Worm (Caenorhabditis elegans) whole organism, midembryonic: ENCODE results near the gene rnr-1.

ENCODE experiments used
- T22C8.4 ChIP-seq: fragments of 200-800 bp; sonication (Bioruptor generic); IDR thresholded peaks from 2 replicates; pipeline ENCODE4 v1.3.6; 2022; ENCODE audit warnings: missing genetic modification characterization, missing compliant biosample characterization
- cog-1 ChIP-seq: sonication (generic microtip); optimal IDR thresholded peaks from 2 replicates; lab custom pipeline; 2016; ENCODE audit warnings: missing genetic modification characterization, missing compliant biosample characterization
- flt-1 ChIP-seq: fragments of 200-800 bp; sonication (Bioruptor generic); IDR thresholded peaks from 2 replicates; pipeline ENCODE4 v1.3.6; 2022; ENCODE audit warnings: missing genetic modification characterization, missing compliant biosample characterization
- klf-2 ChIP-seq: fragments of 200-800 bp; sonication (Bioruptor generic); conservative IDR thresholded peaks from 2 replicates; pipeline ENCODE4 v1.3.6; 2022; ENCODE audit warnings: missing genetic modification reagents, missing genetic modification characterization, missing compliant biosample characterization
- med-1 ChIP-seq: sonication (generic microtip); optimal IDR thresholded peaks from 2 replicates; lab custom pipeline; 2017; ENCODE audit warnings: missing genetic modification characterization, mild to moderate bottlenecking, missing compliant biosample characterization, antibody characterized with exemption, missing genetic modification reagents; ENCODE audit not compliant: insufficient read depth
- ref-1 ChIP-seq: fragments of 200-800 bp; sonication (Bioruptor generic); conservative IDR thresholded peaks from 2 replicates; pipeline ENCODE4 v1.3.6; 2022; ENCODE audit warnings: missing genetic modification reagents, missing genetic modification characterization, missing compliant biosample characterization
- tab-1 ChIP-seq: fragments of 200-800 bp; sonication (Bioruptor generic); IDR thresholded peaks from 2 replicates; pipeline ENCODE4 v1.3.6; 2022; ENCODE audit warnings: missing genetic modification characterization, missing compliant biosample characterization
- ztf-23 ChIP-seq: fragments of 200-800 bp; sonication (Bioruptor generic); IDR thresholded peaks from 2 replicates; pipeline ENCODE4 v1.3.6; 2022; ENCODE audit warnings: missing genetic modification reagents, missing genetic modification characterization, missing compliant biosample characterization
- ztf-29 ChIP-seq: fragments of 200-800 bp; sonication (Bioruptor generic); IDR thresholded peaks from 2 replicates; pipeline ENCODE4 v1.3.6; 2022; ENCODE audit warnings: missing genetic modification reagents, missing genetic modification characterization, missing compliant biosample characterization

Gene rnr-1

DNA sequence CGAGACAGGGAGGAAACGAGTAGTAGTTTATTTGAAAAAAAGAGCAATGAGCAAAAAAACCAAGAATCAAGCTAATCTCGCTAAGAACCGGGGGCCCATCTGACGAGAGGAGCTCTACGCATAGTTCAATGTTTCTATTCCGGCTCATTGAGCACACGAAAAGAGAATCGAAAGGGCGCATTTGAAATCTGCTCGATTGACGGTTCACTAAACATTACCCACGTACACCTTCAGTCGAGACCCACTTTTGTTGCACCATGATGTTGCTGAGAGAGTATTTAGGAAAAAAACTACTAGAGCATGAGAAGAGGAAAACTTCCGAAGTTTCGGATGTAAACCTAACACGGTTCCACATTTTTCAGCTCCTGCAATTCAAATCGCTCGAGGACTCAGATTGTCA is 3.6 kb downstream of the rnr-1 start:
- no peak for TF ChIP-seq ztf-29 (GFP tag; lab: Robert Waterston, UW)

- TF ChIP-seq med-1 (GFP tag; lab: Kevin White, UChicago): no peak
- TF ChIP-seq klf-2 (GFP tag; lab: Robert Waterston, UW): no peak
- TF ChIP-seq T22C8.4 (GFP tag; lab: Robert Waterston, UW): no peak
- TF ChIP-seq ref-1 (GFP tag; lab: Robert Waterston, UW): no peak
Measured at ce11 chrIII:9215367-9215766, 13.2 kb downstream of the rnr-1 start, which contains the start of gene npr-29. npr-29 (minus strand) TSS chrIII:9215467.

DNA sequence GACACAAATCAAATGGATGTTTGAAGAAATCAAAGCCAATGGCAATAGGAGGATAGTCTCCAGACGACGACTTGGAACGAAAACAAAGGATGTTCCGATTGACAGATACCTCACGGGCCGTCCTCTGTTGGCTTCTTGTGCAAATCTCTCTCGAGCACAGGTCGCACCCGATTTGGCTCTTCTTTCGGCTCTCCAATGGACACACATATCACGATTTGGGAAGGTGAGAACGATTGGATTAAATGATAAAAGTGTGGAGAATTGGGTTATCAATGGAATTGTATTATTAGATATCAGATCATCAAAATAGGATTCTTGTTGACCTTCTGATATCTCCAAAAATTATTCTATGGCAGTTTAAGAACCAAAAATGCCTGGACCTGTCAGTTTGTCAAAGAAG is 22.4 kb downstream of the rnr-1 start, which contains the start of gene ZC84.1:
Gene ZC84.1 (minus strand): TSS at position 101 of the 400 bp plus-strand sequence.
- TF ChIP-seq ztf-29 (GFP tag; lab: Robert Waterston, UW): no peak
- TF ChIP-seq klf-2 (GFP tag; lab: Robert Waterston, UW): no peak
- TF ChIP-seq flt-1 (GFP tag; lab: Robert Waterston, UW): no peak
- TF ChIP-seq ref-1 (GFP tag; lab: Robert Waterston, UW): no peak
- TF ChIP-seq ztf-23 (GFP tag; lab: Robert Waterston, UW): no peak
- no peak for TF ChIP-seq cog-1 (tag; lab: Kevin White, UChicago)

DNA sequence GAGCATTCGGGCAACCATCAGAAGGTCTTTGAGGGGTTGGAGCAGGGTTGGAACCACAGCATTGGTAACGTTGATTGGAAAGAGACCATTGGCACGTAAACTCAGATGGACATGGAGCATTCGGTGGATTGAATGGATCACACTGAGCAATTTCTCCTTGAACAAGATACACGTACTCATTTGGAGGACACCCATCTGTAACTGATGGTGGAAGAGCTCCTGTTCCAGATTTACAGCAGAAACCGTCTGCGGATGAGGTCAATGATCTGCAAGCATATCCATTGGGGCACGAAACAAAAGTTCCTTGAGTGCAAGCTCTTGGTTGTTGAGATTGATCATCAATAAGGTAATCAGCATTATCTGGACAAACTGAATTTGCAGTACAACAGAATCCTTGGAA is 26.6 kb downstream of the rnr-1 start:
- TF ChIP-seq med-1 (GFP tag; lab: Kevin White, UChicago) (no peak), klf-2 (GFP tag; lab: Robert Waterston, UW) (no peak), cog-1 (tag; lab: Kevin White, UChicago) (no peak), ztf-29 (GFP tag; lab: Robert Waterston, UW) (no peak), flt-1 (GFP tag; lab: Robert Waterston, UW) (no peak), ref-1 (GFP tag; lab: Robert Waterston, UW) (no peak), T22C8.4 (GFP tag; lab: Robert Waterston, UW) (no peak), ztf-23 (GFP tag; lab: Robert Waterston, UW) (no peak), tab-1 (GFP tag; lab: Robert Waterston, UW) (no peak)

ce11 chrIII:9199605-9200004 is 29.0 kb downstream of the rnr-1 start, which contains the start of gene ZC84.6:
ZC84.6 (minus strand) TSS chrIII:9199705.
- no peak for TF ChIP-seq cog-1 (tag; lab: Kevin White, UChicago)
- no peak for TF ChIP-seq med-1 (GFP tag; lab: Kevin White, UChicago)
- TF ChIP-seq tab-1 (GFP tag; lab: Robert Waterston, UW): no peak
- no peak for TF ChIP-seq T22C8.4 (GFP tag; lab: Robert Waterston, UW)
- no peak for TF ChIP-seq ref-1 (GFP tag; lab: Robert Waterston, UW)
- no peak for TF ChIP-seq ztf-23 (GFP tag; lab: Robert Waterston, UW)
- no peak for TF ChIP-seq klf-2 (GFP tag; lab: Robert Waterston, UW)
- TF ChIP-seq flt-1 (GFP tag; lab: Robert Waterston, UW): no peak
- TF ChIP-seq ztf-29 (GFP tag; lab: Robert Waterston, UW): no peak

- no peak for TF ChIP-seq tab-1 (GFP tag; lab: Robert Waterston, UW)
- TF ChIP-seq cog-1 (tag; lab: Kevin White, UChicago): no peak
- TF ChIP-seq flt-1 (GFP tag; lab: Robert Waterston, UW): no peak
- no peak for TF ChIP-seq T22C8.4 (GFP tag; lab: Robert Waterston, UW)
Measured at ce11 chrIII:9191091-9191490, 37.5 kb downstream of the rnr-1 start, which contains the start of gene cls-3. cls-3 (minus strand) TSS chrIII:9191109.

DNA sequence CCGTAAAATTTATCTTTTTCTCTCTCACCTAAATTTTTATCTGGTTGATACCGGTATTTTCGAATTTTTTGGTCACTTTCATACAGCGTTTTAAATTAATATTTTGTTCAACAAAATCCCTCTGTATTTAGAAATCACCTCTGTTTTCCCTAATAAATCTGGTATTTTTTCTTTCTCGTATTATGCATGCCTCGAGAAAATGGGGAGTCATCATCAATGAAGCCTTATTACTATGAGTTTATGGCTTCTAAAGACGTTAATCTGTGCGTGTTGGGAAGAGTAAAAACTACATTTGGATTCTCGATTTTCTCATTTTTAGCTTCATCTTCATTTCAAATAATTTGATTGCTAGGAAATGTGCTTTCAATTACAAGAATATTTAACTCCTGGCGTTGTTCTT is 42.9 kb downstream of the rnr-1 start, which contains the start of gene ZC84.7:
Gene ZC84.7 (plus strand): TSS at position 301 of the 400 bp plus-strand sequence.
- TF ChIP-seq tab-1 (GFP tag; lab: Robert Waterston, UW) (no peak), flt-1 (GFP tag; lab: Robert Waterston, UW) (no peak), med-1 (GFP tag; lab: Kevin White, UChicago) (no peak), ztf-23 (GFP tag; lab: Robert Waterston, UW) (no peak), klf-2 (GFP tag; lab: Robert Waterston, UW) (no peak), T22C8.4 (GFP tag; lab: Robert Waterston, UW) (no peak), ztf-29 (GFP tag; lab: Robert Waterston, UW) (no peak)

DNA sequence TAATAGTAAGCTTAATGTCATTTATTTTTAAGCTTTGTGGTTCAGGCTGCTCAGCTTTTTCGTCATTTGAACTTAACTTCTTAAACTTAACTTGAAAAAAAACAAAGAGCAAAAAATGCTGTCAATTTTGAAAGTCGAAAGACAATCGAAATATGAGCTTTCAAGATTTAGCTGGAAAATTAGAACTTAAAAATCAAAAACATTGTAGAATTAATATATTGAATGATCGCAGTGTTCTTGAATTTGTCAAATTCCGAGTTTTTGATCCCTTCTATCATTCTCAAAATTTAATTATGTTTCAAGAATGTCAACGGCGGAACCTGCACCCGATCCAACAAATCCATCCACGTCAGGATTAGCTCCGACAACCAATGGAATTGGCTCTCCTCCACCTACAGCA is 47.4 kb downstream of the rnr-1 start, which contains the start of gene tax-4:
Gene tax-4 (plus strand): TSS at position 301 of the 400 bp plus-strand sequence.
- no peak for TF ChIP-seq med-1 (GFP tag; lab: Kevin White, UChicago)
- TF ChIP-seq tab-1 (GFP tag; lab: Robert Waterston, UW): no peak
- TF ChIP-seq flt-1 (GFP tag; lab: Robert Waterston, UW): no peak
- no peak for TF ChIP-seq cog-1 (tag; lab: Kevin White, UChicago)
- TF ChIP-seq klf-2 (GFP tag; lab: Robert Waterston, UW): no peak
- no peak for TF ChIP-seq ref-1 (GFP tag; lab: Robert Waterston, UW)

- TF ChIP-seq T22C8.4 (GFP tag; lab: Robert Waterston, UW): no peak
- no peak for TF ChIP-seq cog-1 (tag; lab: Kevin White, UChicago)
- no peak for TF ChIP-seq ztf-29 (GFP tag; lab: Robert Waterston, UW)
- TF ChIP-seq ref-1 (GFP tag; lab: Robert Waterston, UW): no peak
- no peak for TF ChIP-seq flt-1 (GFP tag; lab: Robert Waterston, UW)
- no peak for TF ChIP-seq tab-1 (GFP tag; lab: Robert Waterston, UW)
- no peak for TF ChIP-seq med-1 (GFP tag; lab: Kevin White, UChicago)
- no peak for TF ChIP-seq ztf-23 (GFP tag; lab: Robert Waterston, UW)
- TF ChIP-seq klf-2 (GFP tag; lab: Robert Waterston, UW): no peak
Measured at ce11 chrIII:9177874-9178273, 50.7 kb downstream of the rnr-1 start.

DNA sequence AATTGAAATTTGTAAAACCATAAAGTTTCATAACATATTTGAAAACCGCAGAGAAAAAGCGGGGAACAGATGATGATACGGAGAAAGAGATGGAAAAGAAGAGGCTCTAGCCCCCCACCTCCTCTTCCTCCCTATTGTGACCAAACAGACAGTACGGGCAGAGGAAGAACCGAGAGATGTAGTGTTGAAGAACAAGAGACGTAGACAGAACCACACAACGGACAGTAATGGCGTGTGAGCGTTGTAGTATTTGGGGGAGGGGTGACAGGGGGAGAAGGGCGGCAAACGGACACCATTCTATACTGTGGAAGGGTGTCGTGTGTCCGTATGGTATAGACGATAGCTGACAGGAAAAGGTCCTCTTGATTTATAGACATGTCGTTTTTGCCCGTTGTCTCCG is 52.6 kb downstream of the rnr-1 start:
- no peak for TF ChIP-seq med-1 (GFP tag; lab: Kevin White, UChicago)
- TF ChIP-seq cog-1 (tag; lab: Kevin White, UChicago): no peak
- no peak for TF ChIP-seq ref-1 (GFP tag; lab: Robert Waterston, UW)
- no peak for TF ChIP-seq ztf-29 (GFP tag; lab: Robert Waterston, UW)
- TF ChIP-seq tab-1 (GFP tag; lab: Robert Waterston, UW): no peak
- TF ChIP-seq flt-1 (GFP tag; lab: Robert Waterston, UW): no peak
- no peak for TF ChIP-seq T22C8.4 (GFP tag; lab: Robert Waterston, UW)
- TF ChIP-seq ztf-23 (GFP tag; lab: Robert Waterston, UW): no peak
- no peak for TF ChIP-seq klf-2 (GFP tag; lab: Robert Waterston, UW)
